Worm (Caenorhabditis elegans) whole organism, mixed stage, embryonic: ENCODE data around the gene srx-63.

ENCODE experiments used
- ces-1 ChIP-seq: fragments of 150-350 bp; optimal IDR thresholded peaks from 2 replicates; lab custom pipeline; 2014; ENCODE audit warnings: missing biosample characterization, missing genetic modification reagents, missing genetic modification characterization
- mep-1 ChIP-seq: fragments of 150-350 bp; optimal IDR thresholded peaks from 2 replicates; lab custom pipeline; 2017; ENCODE audit warnings: missing biosample characterization, missing genetic modification reagents, missing genetic modification characterization, inconsistent platforms
- nhr-12 ChIP-seq: fragments of 150-350 bp; optimal IDR thresholded peaks from 2 replicates; lab custom pipeline; 2014; ENCODE audit warnings: missing biosample characterization, missing genetic modification characterization
- nhr-237 ChIP-seq: fragments of 150-350 bp; optimal IDR thresholded peaks from 2 replicates; lab custom pipeline; 2014; ENCODE audit warnings: missing biosample characterization, missing genetic modification characterization
- pha-4 ChIP-seq: fragments of 150-350 bp; optimal IDR thresholded peaks from 2 replicates; lab custom pipeline; 2018; ENCODE audit warnings: missing biosample characterization, missing genetic modification reagents, missing genetic modification characterization
- sem-2 ChIP-seq: fragments of 200-800 bp; sonication (Bioruptor generic); optimal IDR thresholded peaks from 2 replicates; lab custom pipeline; 2018; ENCODE audit warnings: mild to moderate bottlenecking, missing genetic modification characterization, missing compliant biosample characterization
- ztf-11 ChIP-seq: fragments of 150-350 bp; optimal IDR thresholded peaks from 2 replicates; lab custom pipeline; 2014; ENCODE audit warnings: missing biosample characterization, missing genetic modification characterization

DNA sequence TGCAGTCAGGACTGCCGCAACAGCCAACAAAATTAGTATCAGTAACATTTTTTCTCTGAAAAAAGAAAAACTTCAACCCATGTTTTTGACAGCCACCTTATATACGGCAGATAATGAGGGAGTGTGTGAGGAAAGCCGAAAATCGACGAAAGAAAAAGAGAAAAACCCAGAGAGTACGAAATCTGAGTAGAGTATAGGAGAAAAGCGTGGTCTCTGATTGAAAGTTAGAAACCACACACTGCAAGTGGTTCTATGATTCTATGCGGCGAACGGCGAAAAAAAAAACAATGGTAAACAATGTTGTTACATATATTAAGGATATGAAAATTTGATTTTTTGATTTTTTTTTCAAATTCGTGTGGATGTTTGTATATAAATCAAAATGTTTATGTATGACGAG lies 36.3 kb downstream of the srx-63 start, which contains the start of gene cyp-34A8:
- TF ChIP-seq nhr-237 (no peak), nhr-12 (tag; lab: Kevin White, UChicago) (no peak), mep-1 (tag; lab: Kevin White, UChicago) (no peak), sem-2 (GFP tag; lab: Kevin White, UChicago) (no peak), ces-1 (no peak), pha-4 (tag; lab: Kevin White, UChicago) (no peak), ztf-11 (no peak)
